Fruit fly (Drosophila melanogaster) whole organism, embryonic: ENCODE results near the gene wam.
A peak's percentile ranks its signal among the peaks of the same experiment; 100 is the strongest.

Experiments
- CG11398 ChIP-seq: fragments of 200-800 bp; sonication (Bioruptor generic); optimal IDR thresholded peaks from 2 replicates; lab custom pipeline; 2016; ENCODE audit warnings: missing biosample characterization, missing genetic modification characterization
- CG11456 ChIP-seq: fragments of 200-800 bp; sonication (Bioruptor generic); IDR thresholded peaks from 3 replicates; pipeline ENCODE4 v1.3.6; 2022; ENCODE audit warnings: missing biosample characterization, missing genetic modification characterization
- CG14710 ChIP-seq: fragments of 200-800 bp; sonication (Bioruptor generic); optimal IDR thresholded peaks from 3 replicates; lab custom pipeline; 2019; ENCODE audit warnings: missing biosample characterization, mild to moderate bottlenecking, missing genetic modification characterization, moderate library complexity
- CG15269 ChIP-seq: fragments of 200-800 bp; sonication (Bioruptor generic); optimal IDR thresholded peaks from 2 replicates; lab custom pipeline; 2018; ENCODE audit warnings: missing biosample characterization, mild to moderate bottlenecking, missing genetic modification characterization, moderate library complexity
- CG16813 ChIP-seq: fragments of 200-800 bp; sonication (Bioruptor generic); IDR thresholded peaks from 3 replicates; pipeline ENCODE4 v1.3.6; 2022; ENCODE audit warnings: missing biosample characterization, missing genetic modification characterization; ENCODE audit not compliant: partially characterized antibody
- CG1792 ChIP-seq: fragments of 200-800 bp; sonication (Bioruptor generic); optimal IDR thresholded peaks from 2 replicates; lab custom pipeline; 2016; ENCODE audit warnings: missing biosample characterization, missing genetic modification characterization
- CG3163 ChIP-seq: fragments of 200-800 bp; sonication (Bioruptor generic); optimal IDR thresholded peaks from 3 replicates; lab custom pipeline; 2016; ENCODE audit warnings: missing biosample characterization, missing genetic modification characterization
- CG3281 ChIP-seq: fragments of 200-800 bp; sonication (Bioruptor generic); optimal IDR thresholded peaks from 3 replicates; lab custom pipeline; 2017; ENCODE audit warnings: missing biosample characterization, mild to moderate bottlenecking, missing genetic modification characterization
- CG6813 ChIP-seq: fragments of 200-800 bp; sonication (Bioruptor generic); optimal IDR thresholded peaks from 2 replicates; lab custom pipeline; 2017; ENCODE audit warnings: missing biosample characterization, missing genetic modification characterization, mild to moderate bottlenecking, moderate library complexity, missing genetic modification reagents
- CG7372 ChIP-seq: fragments of 200-800 bp; sonication (Bioruptor generic); IDR thresholded peaks from 2 replicates; pipeline ENCODE4 v1.3.6; 2022; ENCODE audit warnings: missing biosample characterization, missing genetic modification characterization
- CG8765 ChIP-seq: fragments of 200-800 bp; sonication (Bioruptor generic); IDR thresholded peaks from 2 replicates; pipeline ENCODE4 v1.3.6; 2022; ENCODE audit warnings: missing biosample characterization, missing genetic modification characterization
- Camta ChIP-seq: fragments of 200-800 bp; sonication (Bioruptor generic); optimal IDR thresholded peaks from 2 replicates; lab custom pipeline; 2016; ENCODE audit warnings: missing biosample characterization, missing genetic modification characterization
- E2f1 ChIP-seq: fragments of 200-800 bp; sonication (Bioruptor generic); IDR thresholded peaks from 2 replicates; pipeline ENCODE4 v1.3.6; 2022; ENCODE audit warnings: missing biosample characterization, missing genetic modification characterization
- H15 ChIP-seq: fragments of 200-800 bp; sonication (Bioruptor generic); IDR thresholded peaks from 3 replicates; pipeline ENCODE4 v1.3.6; 2022; ENCODE audit warnings: missing biosample characterization, missing genetic modification characterization
- HLHmδ ChIP-seq: fragments of 200-800 bp; sonication (Bioruptor generic); optimal IDR thresholded peaks from 2 replicates; lab custom pipeline; 2018; ENCODE audit warnings: missing biosample characterization, mild to moderate bottlenecking, missing genetic modification characterization, moderate library complexity
- Hmx ChIP-seq: fragments of 200-800 bp; sonication (Bioruptor generic); optimal IDR thresholded peaks from 2 replicates; lab custom pipeline; 2016; ENCODE audit warnings: missing biosample characterization, missing genetic modification characterization
- Hr51 ChIP-seq, 2 experiments: fragments of 200-800 bp; sonication (Bioruptor generic); optimal IDR thresholded peaks; 2 replicates in 1 of 2; 3 replicates in 1 of 2; lab custom pipeline; 2016 to 2018; ENCODE audit warnings: missing biosample characterization in 2 of 2, missing genetic modification characterization in 2 of 2, mild to moderate bottlenecking in 1 of 2, moderate library complexity in 1 of 2
- Mes4 ChIP-seq: fragments of 200-800 bp; sonication (Bioruptor generic); optimal IDR thresholded peaks from 2 replicates; lab custom pipeline; 2016; ENCODE audit warnings: missing biosample characterization, missing genetic modification characterization
- NC2α ChIP-seq: fragments of 200-800 bp; sonication (Bioruptor generic); optimal IDR thresholded peaks from 2 replicates; lab custom pipeline; 2016; ENCODE audit warnings: missing biosample characterization, missing genetic modification characterization
- NK7.1 ChIP-seq: fragments of 200-800 bp; sonication (Bioruptor generic); optimal IDR thresholded peaks from 3 replicates; lab custom pipeline; 2016; ENCODE audit warnings: missing biosample characterization, missing genetic modification characterization
- Neu2 ChIP-seq: fragments of 200-800 bp; sonication (Bioruptor generic); optimal IDR thresholded peaks from 3 replicates; lab custom pipeline; 2016; ENCODE audit warnings: missing biosample characterization, missing genetic modification characterization, borderline replicate concordance
- Optix ChIP-seq: fragments of 200-800 bp; sonication (Bioruptor generic); IDR thresholded peaks from 3 replicates; pipeline ENCODE4 v1.3.6; 2022; ENCODE audit warnings: missing biosample characterization, missing genetic modification characterization
- Pdp1 ChIP-seq, 2 experiments: fragments of 200-800 bp; sonication (Bioruptor generic); optimal IDR thresholded peaks; 3 replicates each; lab custom pipeline; 2016; ENCODE audit warnings: missing biosample characterization in 2 of 2, missing genetic modification characterization in 2 of 2, mild to moderate bottlenecking in 1 of 2, moderate library complexity in 1 of 2
- Xbp1 ChIP-seq: fragments of 200-800 bp; sonication (Bioruptor generic); optimal IDR thresholded peaks from 3 replicates; lab custom pipeline; 2016; ENCODE audit warnings: missing biosample characterization, mild to moderate bottlenecking, missing genetic modification characterization
- ap ChIP-seq: fragments of 200-800 bp; sonication (Bioruptor generic); IDR thresholded peaks from 2 replicates; pipeline ENCODE4 v1.3.6; 2022; ENCODE audit warnings: missing biosample characterization, missing genetic modification characterization
- ato ChIP-seq: fragments of 200-800 bp; sonication (Bioruptor generic); IDR thresholded peaks from 2 replicates; pipeline ENCODE4 v1.3.6; 2022; ENCODE audit warnings: missing biosample characterization, missing genetic modification characterization; ENCODE audit not compliant: partially characterized antibody
- crc ChIP-seq: fragments of 200-800 bp; sonication (Bioruptor generic); optimal IDR thresholded peaks from 2 replicates; lab custom pipeline; 2016; ENCODE audit warnings: missing biosample characterization, missing genetic modification characterization
- crol ChIP-seq: fragments of 200-800 bp; sonication (Bioruptor generic); IDR thresholded peaks from 2 replicates; pipeline ENCODE4 v1.3.6; 2022; ENCODE audit warnings: missing biosample characterization, missing genetic modification characterization
- da ChIP-seq: fragments of 200-800 bp; sonication (Bioruptor generic); optimal IDR thresholded peaks from 2 replicates; lab custom pipeline; 2016; ENCODE audit warnings: missing biosample characterization, missing genetic modification characterization
- dimm ChIP-seq: fragments of 200-800 bp; sonication (Bioruptor generic); IDR thresholded peaks from 2 replicates; pipeline ENCODE4 v1.3.6; 2022; ENCODE audit warnings: missing biosample characterization, missing genetic modification characterization
- dpn ChIP-seq, 2 experiments: fragments of 200-800 bp; sonication (Bioruptor generic); optimal IDR thresholded peaks; 3 replicates each; lab custom pipeline; 2016; ENCODE audit warnings: missing biosample characterization in 2 of 2, missing genetic modification characterization in 2 of 2
- fd64A ChIP-seq: fragments of 200-800 bp; sonication (Bioruptor generic); optimal IDR thresholded peaks from 3 replicates; lab custom pipeline; 2018; ENCODE audit warnings: missing biosample characterization, mild to moderate bottlenecking, missing genetic modification characterization
- her ChIP-seq: fragments of 200-800 bp; sonication (Bioruptor generic); optimal IDR thresholded peaks from 2 replicates; lab custom pipeline; 2016; ENCODE audit warnings: missing biosample characterization, missing genetic modification characterization
- ind ChIP-seq: fragments of 200-800 bp; sonication (Bioruptor generic); optimal IDR thresholded peaks from 3 replicates; lab custom pipeline; 2016; ENCODE audit warnings: missing biosample characterization, missing genetic modification characterization
- jumu ChIP-seq: fragments of 200-800 bp; sonication (Bioruptor generic); optimal IDR thresholded peaks from 3 replicates; lab custom pipeline; 2016; ENCODE audit warnings: missing biosample characterization, missing genetic modification characterization
- kni ChIP-seq: fragments of 200-800 bp; sonication (Bioruptor generic); optimal IDR thresholded peaks from 3 replicates; lab custom pipeline; 2017; ENCODE audit warnings: mild to moderate bottlenecking, missing biosample characterization, missing genetic modification reagents, missing genetic modification characterization
- lov ChIP-seq, 2 experiments: fragments of 200-800 bp in 1 of 2; fragments of >200 bp in 1 of 2; sonication (Bioruptor generic) in 1 of 2; IDR thresholded peaks in 1 of 2; optimal IDR thresholded peaks in 1 of 2; 2 replicates in 1 of 2; 3 replicates in 1 of 2; pipeline versions ENCODE4 v1.3.6 to Lab custom; 2017 to 2022; ENCODE audit warnings: missing biosample characterization in 1 of 2, missing genetic modification characterization in 1 of 2
- maf-S ChIP-seq: fragments of 200-800 bp; sonication (Bioruptor generic); optimal IDR thresholded peaks from 2 replicates; lab custom pipeline; 2016; ENCODE audit warnings: missing biosample characterization, missing genetic modification characterization
- mam ChIP-seq: fragments of 200-800 bp; sonication (Bioruptor generic); optimal IDR thresholded peaks from 3 replicates; lab custom pipeline; 2016; ENCODE audit warnings: missing biosample characterization, missing genetic modification characterization
- nau ChIP-seq: fragments of 200-800 bp; sonication (Bioruptor generic); optimal IDR thresholded peaks from 3 replicates; lab custom pipeline; 2017; ENCODE audit warnings: missing biosample characterization, mild to moderate bottlenecking, missing genetic modification characterization, missing genetic modification reagents
- p53 ChIP-seq: fragments of 200-800 bp; sonication (Bioruptor generic); optimal IDR thresholded peaks from 2 replicates; lab custom pipeline; 2016; ENCODE audit warnings: missing biosample characterization, missing genetic modification characterization
- pita ChIP-seq: fragments of 200-800 bp; sonication (Bioruptor generic); optimal IDR thresholded peaks from 2 replicates; lab custom pipeline; 2017; ENCODE audit warnings: missing biosample characterization, mild to moderate bottlenecking, missing genetic modification characterization
- pzg ChIP-seq: fragments of 200-800 bp; sonication (Bioruptor generic); optimal IDR thresholded peaks from 3 replicates; lab custom pipeline; 2018; ENCODE audit warnings: missing biosample characterization, mild to moderate bottlenecking, missing genetic modification characterization, moderate library complexity
- salm ChIP-seq: fragments of 200-800 bp; sonication (Bioruptor generic); optimal IDR thresholded peaks from 2 replicates; lab custom pipeline; 2018; ENCODE audit warnings: missing biosample characterization, mild to moderate bottlenecking, missing genetic modification characterization
- slp2 ChIP-seq: fragments of 200-800 bp; sonication (Bioruptor generic); optimal IDR thresholded peaks from 2 replicates; lab custom pipeline; 2016; ENCODE audit warnings: missing biosample characterization, missing genetic modification characterization
- tio ChIP-seq: fragments of 200-800 bp; sonication (Bioruptor generic); optimal IDR thresholded peaks from 2 replicates; lab custom pipeline; 2017; ENCODE audit warnings: missing biosample characterization, missing genetic modification characterization, inconsistent platforms
- toy ChIP-seq: fragments of 200-800 bp; sonication (Bioruptor generic); IDR thresholded peaks from 2 replicates; pipeline ENCODE4 v1.3.6; 2022; ENCODE audit warnings: missing biosample characterization, missing genetic modification characterization
- tup ChIP-seq: fragments of 200-800 bp; sonication (Bioruptor generic); optimal IDR thresholded peaks from 2 replicates; lab custom pipeline; 2016; ENCODE audit warnings: missing biosample characterization, mild to moderate bottlenecking, missing genetic modification characterization, moderate library complexity
- twi ChIP-seq: fragments of 200-800 bp; optimal IDR thresholded peaks from 2 replicates; lab custom pipeline; 2019; ENCODE audit warnings: missing biosample characterization, mild to moderate bottlenecking, missing genetic modification characterization, moderate library complexity
- wek ChIP-seq: fragments of 200-800 bp; sonication (Bioruptor generic); optimal IDR thresholded peaks from 3 replicates; lab custom pipeline; 2018; ENCODE audit warnings: missing biosample characterization, mild to moderate bottlenecking, missing genetic modification characterization, moderate library complexity
- z ChIP-seq: fragments of 200-800 bp; sonication (Bioruptor generic); IDR thresholded peaks from 3 replicates; pipeline ENCODE4 v1.3.6; 2022; ENCODE audit warnings: missing biosample characterization, missing genetic modification characterization

wam gene

dm6 chr3R:23334866-23335265 is 47.0 kb upstream of the wam start (continued):
- TF ChIP-seq crol (GFP tag; lab: Robert Waterston, UW) (no peak), dpn (GFP tag; optimal IDR thresholded peaks at IDR 0.05; lab: Kevin White, UChicago) (peak; percentile 14 to 44), slp2 (GFP tag; lab: Kevin White, UChicago) (no peak), Hmx (GFP tag; lab: Kevin White, UChicago) (no peak), her (no peak), CG16813 (GFP tag; lab: Robert Waterston, UW) (no peak), p53 (no peak), da (GFP tag; lab: Kevin White, UChicago) (no peak), dimm (GFP tag; lab: Robert Waterston, UW) (no peak), ind (GFP tag; lab: Kevin White, UChicago) (peak; percentile 29), CG8765 (GFP tag; lab: Robert Waterston, UW) (peak; percentile 33; the same call in 1 of the 2 replicates), z (no peak), pzg (no peak), CG1792 (no peak), CG6813 (peak; percentile 25), NC2α (no peak), toy (GFP tag; lab: Robert Waterston, UW) (no peak), CG3163 (GFP tag; lab: Kevin White, UChicago) (no peak), pita (GFP tag; lab: Kevin White, UChicago) (no peak), twi (no peak), wek (no peak), tio (GFP tag; lab: Kevin White, UChicago) (peak; percentile 31), Xbp1 (GFP tag; lab: Kevin White, UChicago) (peak; percentile 35), crc (GFP tag; lab: Kevin White, UChicago) (peak; percentile 4), ato (GFP tag; lab: Robert Waterston, UW) (no peak), ap (GFP tag; lab: Robert Waterston, UW) (0 out of 2 replicates have a peak, but pooled peaks have one; percentile 25), salm (tag; lab: Kevin White, UChicago) (no peak), fd64A (no peak), CG3281 (GFP tag; lab: Kevin White, UChicago) (peak; percentile 77), CG7372 (GFP tag; lab: Robert Waterston, UW) (peak; percentile 42; the same call in 1 of the 2 replicates), Camta (no peak), nau (no peak), maf-S (GFP tag; lab: Kevin White, UChicago) (no peak), tup (GFP tag; lab: Kevin White, UChicago) (no peak), CG14710 (tag; lab: Kevin White, UChicago) (no peak), mam (GFP tag; lab: Kevin White, UChicago) (peak; percentile 51), Optix (GFP tag; lab: Robert Waterston, UW) (no peak), NK7.1 (GFP tag; lab: Kevin White, UChicago) (no peak), jumu (GFP tag; lab: Kevin White, UChicago) (no peak), Mes4 (GFP tag; lab: Kevin White, UChicago) (no peak), CG11456 (GFP tag; lab: Robert Waterston, UW) (0 out of 3 replicates have a peak, but pooled peaks have one; percentile 58), H15 (GFP tag; lab: Robert Waterston, UW) (no peak; the same call in 2 of the 3 replicates), CG11398 (GFP tag; lab: Kevin White, UChicago) (no peak), E2f1 (GFP tag; lab: Robert Waterston, UW) (peak; percentile 24; the same call in 1 of the 2 replicates), Neu2 (GFP tag; lab: Kevin White, UChicago) (no peak), Pdp1 (GFP tag; optimal IDR thresholded peaks at IDR 0.05; lab: Kevin White, UChicago) (peak; percentile 18 to 43), lov (optimal IDR thresholded peaks at IDR 0.05; lab: Kevin White, UChicago) (no peak), lov (GFP tag; IDR thresholded peaks at IDR 0.05; lab: Robert Waterston, UW) (no peak), CG15269 (tag; lab: Kevin White, UChicago) (peak; percentile 41), Hr51 (GFP tag; optimal IDR thresholded peaks at IDR 0.05; lab: Kevin White, UChicago) (peak in 1 of 2 experiments; percentile 42), HLHmδ (GFP tag; lab: Kevin White, UChicago) (no peak), kni (no peak)
